ENCODE assay signal across 3 fruit fly cellular contexts in the genomic region with DNA sequence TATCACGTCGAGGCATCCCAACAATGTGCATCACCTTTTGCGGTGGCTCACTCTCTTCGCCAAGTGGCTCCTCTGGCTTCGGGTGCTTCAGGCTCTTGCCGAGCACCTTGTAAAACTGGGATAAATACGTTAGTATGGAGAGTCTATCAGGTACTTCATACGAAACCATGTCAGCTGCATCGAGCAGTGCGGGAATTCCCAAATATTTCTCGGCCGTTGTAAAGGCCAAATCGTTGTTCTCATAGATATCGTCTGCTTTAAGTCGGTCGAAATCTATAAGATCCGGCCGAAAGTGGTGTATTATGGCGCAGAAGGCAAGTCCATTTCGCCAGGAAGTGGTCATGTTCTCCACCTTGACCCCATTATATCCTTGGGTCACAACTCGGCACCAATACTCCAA.
TF ChIP-seq lines count a peak whose summit lies in the region.

No protein-coding gene starts in this region.

- TF ChIP-seq CTCF in whole organism, embryonic (GFP tag; optimal IDR thresholded peaks at IDR 0.05; lab: Kevin White, UChicago), result no peak

TF ChIP-seq in whole organism, embryonic, 481 proteins besides CTCF, POLR2A, EP300 and RAD21:
- TF ChIP-seq sd (tag; optimal IDR thresholded peaks at IDR 0.05; lab: Kevin White, UChicago), result no peak
- TF ChIP-seq hb (GFP tag; IDR thresholded peaks at IDR 0.05; lab: Robert Waterston, UW; ENCODE audit: partially characterized antibody), result 0 out of 3 replicates have a peak, but pooled peaks have one; percentile 49

TF ChIP-seq in whole organism, prepupa, 60 proteins besides CTCF, POLR2A, EP300 and RAD21:
- peak; percentile 67 for TF ChIP-seq svp (GFP tag; lab: Kevin White, UChicago)
- TF ChIP-seq Met (GFP tag; optimal IDR thresholded peaks at IDR 0.05; lab: Kevin White, UChicago), result no peak

TF ChIP-seq in whole organism, wandering third instar larva, 38 proteins besides CTCF, POLR2A, EP300 and RAD21:
- TF ChIP-seq Rel (GFP tag; optimal IDR thresholded peaks at IDR 0.05; lab: Kevin White, UChicago) (no peak), Rel (tag; optimal IDR thresholded peaks at IDR 0.05; lab: Kevin White, UChicago) (peak; percentile 90), rgr (GFP tag; optimal IDR thresholded peaks at IDR 0.05; lab: Kevin White, UChicago) (no peak)
